Fruit fly (Drosophila melanogaster) whole organism, embryonic: ENCODE results near the gene fend.

Source experiments
- Adf1 ChIP-seq: fragments of 200-800 bp; sonication (Bioruptor generic); IDR thresholded peaks from 2 replicates; pipeline ENCODE4 v1.3.6; 2022; ENCODE audit warnings: missing biosample characterization, missing genetic modification characterization
- Awh ChIP-seq: fragments of 200-800 bp; sonication (Bioruptor generic); IDR thresholded peaks from 2 replicates; pipeline ENCODE4, ENCODE4 v1.3.6; 2022; ENCODE audit warnings: missing biosample characterization, missing genetic modification characterization
- Bgb ChIP-seq: fragments of 200-800 bp; sonication (Bioruptor generic); IDR thresholded peaks from 2 replicates; pipeline ENCODE4 v1.3.6; 2022; ENCODE audit warnings: missing biosample characterization, missing genetic modification characterization; ENCODE audit not compliant: partially characterized antibody
- CG10267 ChIP-seq: fragments of 200-800 bp; sonication (Bioruptor generic); optimal IDR thresholded peaks from 2 replicates; lab custom pipeline; 2018; ENCODE audit warnings: missing biosample characterization, mild to moderate bottlenecking, missing genetic modification characterization, moderate library complexity
- CG10366 ChIP-seq: fragments of 200-800 bp; sonication (Bioruptor generic); IDR thresholded peaks from 2 replicates; pipeline ENCODE4 v1.3.6; 2022; ENCODE audit warnings: missing biosample characterization, missing genetic modification characterization
- CG11456 ChIP-seq: fragments of 200-800 bp; sonication (Bioruptor generic); IDR thresholded peaks from 3 replicates; pipeline ENCODE4 v1.3.6; 2022; ENCODE audit warnings: missing biosample characterization, missing genetic modification characterization
- CG12299 ChIP-seq: fragments of 200-800 bp; sonication (Bioruptor generic); optimal IDR thresholded peaks from 2 replicates; lab custom pipeline; 2018; ENCODE audit warnings: missing biosample characterization, mild to moderate bottlenecking, missing genetic modification characterization
- CG12659 ChIP-seq: fragments of 200-800 bp; sonication (Bioruptor generic); optimal IDR thresholded peaks from 3 replicates; lab custom pipeline; 2017; ENCODE audit warnings: mild to moderate bottlenecking, missing biosample characterization, missing genetic modification reagents, missing genetic modification characterization
- CG12744 ChIP-seq: fragments of 200-800 bp; sonication (Bioruptor generic); optimal IDR thresholded peaks from 2 replicates; lab custom pipeline; 2016; ENCODE audit warnings: missing biosample characterization, missing genetic modification characterization
- CG13424 ChIP-seq: fragments of 200-800 bp; sonication (Bioruptor generic); optimal IDR thresholded peaks from 2 replicates; lab custom pipeline; 2019; ENCODE audit warnings: missing biosample characterization, mild to moderate bottlenecking, missing genetic modification characterization, moderate library complexity
- CG14965 ChIP-seq: fragments of 200-800 bp; sonication (Bioruptor generic); optimal IDR thresholded peaks from 2 replicates; lab custom pipeline; 2016; ENCODE audit warnings: missing biosample characterization, missing genetic modification characterization, borderline replicate concordance
- CG15601 ChIP-seq: fragments of 200-800 bp; sonication (Bioruptor generic); optimal IDR thresholded peaks from 3 replicates; lab custom pipeline; 2019; ENCODE audit warnings: missing biosample characterization, mild to moderate bottlenecking, missing genetic modification characterization, moderate library complexity
- CG16813 ChIP-seq: fragments of 200-800 bp; sonication (Bioruptor generic); IDR thresholded peaks from 3 replicates; pipeline ENCODE4 v1.3.6; 2022; ENCODE audit warnings: missing biosample characterization, missing genetic modification characterization; ENCODE audit not compliant: partially characterized antibody
- CG18011 ChIP-seq: fragments of 200-800 bp; sonication (Bioruptor generic); optimal IDR thresholded peaks from 2 replicates; lab custom pipeline; 2017; ENCODE audit warnings: missing biosample characterization, missing genetic modification characterization, mild to moderate bottlenecking, moderate library complexity, missing genotype
- CG18262 ChIP-seq: fragments of 200-800 bp; optimal IDR thresholded peaks from 3 replicates; lab custom pipeline; 2019; ENCODE audit warnings: missing biosample characterization, mild to moderate bottlenecking, missing genetic modification characterization, moderate library complexity
- CG1832 ChIP-seq: fragments of 200-800 bp; sonication (Bioruptor generic); optimal IDR thresholded peaks from 2 replicates; lab custom pipeline; 2017; ENCODE audit warnings: missing biosample characterization, mild to moderate bottlenecking, missing genetic modification characterization, inconsistent platforms
- CG18764 ChIP-seq: fragments of 200-800 bp; sonication (Bioruptor generic); optimal IDR thresholded peaks from 3 replicates; lab custom pipeline; 2016; ENCODE audit warnings: missing biosample characterization, missing genetic modification characterization
- CG31441 ChIP-seq: fragments of 200-800 bp; sonication (Bioruptor generic); IDR thresholded peaks from 2 replicates; pipeline ENCODE4 v1.3.6; 2022; ENCODE audit warnings: missing biosample characterization, missing genetic modification characterization
- CG32772 ChIP-seq: fragments of 200-800 bp; sonication (Bioruptor generic); IDR thresholded peaks from 2 replicates; pipeline ENCODE4 v1.3.6; 2022; ENCODE audit warnings: missing biosample characterization, missing genetic modification characterization
- CG33557 ChIP-seq: fragments of 200-800 bp; sonication (Bioruptor generic); optimal IDR thresholded peaks from 2 replicates; lab custom pipeline; 2019; ENCODE audit warnings: missing biosample characterization, mild to moderate bottlenecking, missing genetic modification characterization, moderate library complexity
- CG34422 ChIP-seq: fragments of 200-800 bp; sonication (Bioruptor generic); IDR thresholded peaks from 3 replicates; pipeline ENCODE4 v1.3.6; 2022; ENCODE audit warnings: missing biosample characterization, missing genetic modification characterization
- CG5180 ChIP-seq: fragments of 200-800 bp; sonication (Bioruptor generic); optimal IDR thresholded peaks from 3 replicates; lab custom pipeline; 2017; ENCODE audit warnings: missing biosample characterization, missing genetic modification characterization, mild to moderate bottlenecking, moderate library complexity, missing genetic modification reagents
- CG6854 ChIP-seq: fragments of 200-800 bp; sonication (Bioruptor generic); optimal IDR thresholded peaks from 3 replicates; lab custom pipeline; 2017; ENCODE audit warnings: missing biosample characterization, mild to moderate bottlenecking, missing genetic modification characterization
- CG7987 ChIP-seq: fragments of 200-800 bp; sonication (Bioruptor generic); optimal IDR thresholded peaks from 2 replicates; lab custom pipeline; 2018; ENCODE audit warnings: missing biosample characterization, mild to moderate bottlenecking, missing genetic modification characterization, moderate library complexity
- Dad ChIP-seq: fragments of 200-800 bp; sonication (Bioruptor generic); optimal IDR thresholded peaks from 3 replicates; lab custom pipeline; 2016; ENCODE audit warnings: missing biosample characterization, missing genetic modification characterization
- Deaf1 ChIP-seq: fragments of 200-800 bp; optimal IDR thresholded peaks from 3 replicates; lab custom pipeline; 2019; ENCODE audit warnings: missing biosample characterization, mild to moderate bottlenecking, missing genetic modification characterization, moderate library complexity
- Doc3 ChIP-seq: fragments of 200-800 bp; sonication (Bioruptor generic); IDR thresholded peaks from 3 replicates; pipeline ENCODE4 v1.3.6; 2022; ENCODE audit warnings: missing biosample characterization, missing genetic modification characterization; ENCODE audit not compliant: partially characterized antibody
- E2f1 ChIP-seq: fragments of 200-800 bp; sonication (Bioruptor generic); IDR thresholded peaks from 2 replicates; pipeline ENCODE4 v1.3.6; 2022; ENCODE audit warnings: missing biosample characterization, missing genetic modification characterization
- Fer3 ChIP-seq: fragments of 200-800 bp; sonication (Bioruptor generic); optimal IDR thresholded peaks from 2 replicates; lab custom pipeline; 2018; ENCODE audit warnings: missing biosample characterization, mild to moderate bottlenecking, missing genetic modification characterization, moderate library complexity
- Jarid2 ChIP-seq: fragments of 200-800 bp; sonication (Bioruptor generic); optimal IDR thresholded peaks from 3 replicates; lab custom pipeline; 2017; ENCODE audit warnings: mild to moderate bottlenecking, missing biosample characterization, missing genetic modification reagents, missing genetic modification characterization
- Med ChIP-seq: fragments of 200-800 bp; sonication (Bioruptor generic); peaks from one replicate; lab custom pipeline; 2016; ENCODE audit warnings: missing biosample characterization, missing genetic modification characterization, mild to moderate bottlenecking, inconsistent platforms, moderate library complexity
- Myb ChIP-seq: fragments of 200-800 bp; sonication (Bioruptor generic); optimal IDR thresholded peaks from 2 replicates; lab custom pipeline; 2016; ENCODE audit warnings: missing biosample characterization, missing genetic modification characterization
- Optix ChIP-seq: fragments of 200-800 bp; sonication (Bioruptor generic); IDR thresholded peaks from 3 replicates; pipeline ENCODE4 v1.3.6; 2022; ENCODE audit warnings: missing biosample characterization, missing genetic modification characterization
- Pdp1 ChIP-seq, 2 experiments: fragments of 200-800 bp; sonication (Bioruptor generic); optimal IDR thresholded peaks; 3 replicates each; lab custom pipeline; 2016; ENCODE audit warnings: missing biosample characterization in 2 of 2, missing genetic modification characterization in 2 of 2, mild to moderate bottlenecking in 1 of 2, moderate library complexity in 1 of 2
- al ChIP-seq: fragments of 200-800 bp; sonication (Bioruptor generic); IDR thresholded peaks from 2 replicates; pipeline ENCODE4 v1.3.6; 2022; ENCODE audit warnings: missing biosample characterization, missing genetic modification characterization
- ap ChIP-seq: fragments of 200-800 bp; sonication (Bioruptor generic); IDR thresholded peaks from 2 replicates; pipeline ENCODE4 v1.3.6; 2022; ENCODE audit warnings: missing biosample characterization, missing genetic modification characterization
- ase ChIP-seq: fragments of 200-800 bp; sonication (Bioruptor generic); IDR thresholded peaks from 3 replicates; pipeline ENCODE4 v1.3.6; 2022; ENCODE audit warnings: missing biosample characterization, missing genetic modification characterization
- corto ChIP-seq: fragments of 200-800 bp; sonication (Bioruptor generic); optimal IDR thresholded peaks from 2 replicates; lab custom pipeline; 2016; ENCODE audit warnings: missing biosample characterization, mild to moderate bottlenecking, missing genetic modification characterization, moderate library complexity
- croc ChIP-seq: fragments of 200-800 bp; sonication (Bioruptor generic); conservative IDR thresholded peaks from 3 replicates; pipeline ENCODE4 v1.3.6; 2022; ENCODE audit warnings: missing biosample characterization, missing genetic modification characterization
- fru ChIP-seq: fragments of >200 bp; optimal IDR thresholded peaks from 2 replicates; lab custom pipeline; 2017
- ftz-f1 ChIP-seq: fragments of 200-800 bp; sonication (Bioruptor generic); optimal IDR thresholded peaks from 2 replicates; lab custom pipeline; 2016; ENCODE audit warnings: missing biosample characterization, missing genetic modification characterization
- kay ChIP-seq: fragments of 200-800 bp; sonication (Bioruptor generic); optimal IDR thresholded peaks from 2 replicates; lab custom pipeline; 2016; ENCODE audit warnings: missing biosample characterization, missing genetic modification characterization
- org-1 ChIP-seq: fragments of 200-800 bp; sonication (Bioruptor generic); optimal IDR thresholded peaks from 2 replicates; lab custom pipeline; 2017; ENCODE audit warnings: missing biosample characterization, missing genetic modification characterization
- tio ChIP-seq: fragments of 200-800 bp; sonication (Bioruptor generic); optimal IDR thresholded peaks from 2 replicates; lab custom pipeline; 2017; ENCODE audit warnings: missing biosample characterization, missing genetic modification characterization, inconsistent platforms
- tll ChIP-seq, 2 experiments: fragments of 200-800 bp in 1 of 2; fragments of >200 bp in 1 of 2; sonication (Bioruptor generic) in 1 of 2; optimal IDR thresholded peaks; 2 replicates each; lab custom pipeline; 2017 to 2019; ENCODE audit warnings: missing biosample characterization in 2 of 2, missing genetic modification characterization in 2 of 2, mild to moderate bottlenecking in 1 of 2, moderate library complexity in 1 of 2
- toy ChIP-seq: fragments of 200-800 bp; sonication (Bioruptor generic); IDR thresholded peaks from 2 replicates; pipeline ENCODE4 v1.3.6; 2022; ENCODE audit warnings: missing biosample characterization, missing genetic modification characterization
- tup ChIP-seq: fragments of 200-800 bp; sonication (Bioruptor generic); optimal IDR thresholded peaks from 2 replicates; lab custom pipeline; 2016; ENCODE audit warnings: missing biosample characterization, mild to moderate bottlenecking, missing genetic modification characterization, moderate library complexity
- unpg ChIP-seq: fragments of 200-800 bp; sonication (Bioruptor generic); optimal IDR thresholded peaks from 3 replicates; lab custom pipeline; 2018; ENCODE audit warnings: missing biosample characterization, mild to moderate bottlenecking, missing genetic modification characterization, moderate library complexity
- wor ChIP-seq: fragments of 200-800 bp; sonication (Bioruptor generic); IDR thresholded peaks from 2 replicates; pipeline ENCODE4 v1.3.6; 2022; ENCODE audit warnings: missing biosample characterization, missing genetic modification characterization

Gene fend

dm6 chrX:9163645-9164509 lies 29.0 kb upstream of the fend start (continued):
- TF ChIP-seq CG15601 (tag; lab: Kevin White, UChicago) (no peak), CG12659 (GFP tag; lab: Kevin White, UChicago) (no peak), CG34422 (GFP tag; lab: Robert Waterston, UW) (peak; percentile 38; the same call in 1 of the 3 replicates), CG13424 (tag; lab: Kevin White, UChicago) (no peak), corto (GFP tag; lab: Kevin White, UChicago) (no peak), CG5180 (GFP tag; lab: Kevin White, UChicago) (peak; percentile 49), CG18764 (GFP tag; lab: Kevin White, UChicago) (no peak), Dad (GFP tag; lab: Kevin White, UChicago) (no peak), toy (GFP tag; lab: Robert Waterston, UW) (no peak), CG33557 (GFP tag; lab: Kevin White, UChicago) (no peak), CG10267 (tag; lab: Kevin White, UChicago) (no peak), CG6854 (GFP tag; lab: Kevin White, UChicago) (no peak), Myb (GFP tag; lab: Kevin White, UChicago) (no peak), Deaf1 (tag; lab: Kevin White, UChicago) (no peak), CG18262 (peak; percentile 12), Adf1 (GFP tag; lab: Robert Waterston, UW) (no peak), CG10366 (GFP tag; lab: Robert Waterston, UW) (no peak), ase (GFP tag; lab: Robert Waterston, UW) (no peak), CG31441 (GFP tag; lab: Robert Waterston, UW) (no peak), CG11456 (GFP tag; lab: Robert Waterston, UW) (no peak), al (no peak), CG12744 (GFP tag; lab: Kevin White, UChicago) (no peak), unpg (GFP tag; lab: Kevin White, UChicago) (no peak), CG1832 (GFP tag; lab: Kevin White, UChicago) (peak; percentile 65), CG12299 (no peak), Fer3 (tag; lab: Kevin White, UChicago) (no peak), Jarid2 (GFP tag; lab: Kevin White, UChicago) (no peak), croc (GFP tag; lab: Robert Waterston, UW) (no peak), Pdp1 (GFP tag; optimal IDR thresholded peaks at IDR 0.05; lab: Kevin White, UChicago) (peak in 1 of 2 experiments; percentile 8), CG7987 (GFP tag; lab: Kevin White, UChicago) (no peak), ap (no peak), wor (GFP tag; lab: Robert Waterston, UW) (no peak), tll (GFP tag; optimal IDR thresholded peaks at IDR 0.05; lab: Kevin White, UChicago) (no peak), Awh (GFP tag; lab: Robert Waterston, UW) (no peak), CG14965 (GFP tag; lab: Kevin White, UChicago) (no peak), ftz-f1 (peak; percentile 54), org-1 (GFP tag; lab: Kevin White, UChicago) (no peak), CG32772 (GFP tag; lab: Robert Waterston, UW) (no peak), Bgb (GFP tag; lab: Robert Waterston, UW) (no peak), Optix (GFP tag; lab: Robert Waterston, UW) (no peak), Doc3 (GFP tag; lab: Robert Waterston, UW) (no peak), E2f1 (GFP tag; lab: Robert Waterston, UW) (no peak), tup (no peak), CG16813 (GFP tag; lab: Robert Waterston, UW) (no peak), fru (lab: Kevin White, UChicago) (no peak), tio (no peak), CG18011 (GFP tag; lab: Kevin White, UChicago) (no peak), kay (no peak), Med (GFP tag; lab: Kevin White, UChicago) (peak; percentile 26)
